Worm (Caenorhabditis elegans): ENCODE data around the gene B0361.3.

Gene B0361.3

ce11 chrIII:7272828-7273227 is 8.4 kb upstream of the B0361.3 start (continued):
- TF ChIP-seq lin-39 (tag; optimal IDR thresholded peaks at IDR 0.05) (no peak), dpl-1 (GFP tag; optimal IDR thresholded peaks at IDR 0.05) (peak in 2 of 3 experiments; percentile 53 to 64), tbx-2 (tag; optimal IDR thresholded peaks at IDR 0.05) (peak; percentile 69), sox-4 (tag; optimal IDR thresholded peaks at IDR 0.05) (no peak), vab-15 (tag; optimal IDR thresholded peaks at IDR 0.05) (no peak), nhr-85 (tag) (peak; percentile 96), unc-86 (tag; optimal IDR thresholded peaks at IDR 0.05) (no peak)

DNA sequence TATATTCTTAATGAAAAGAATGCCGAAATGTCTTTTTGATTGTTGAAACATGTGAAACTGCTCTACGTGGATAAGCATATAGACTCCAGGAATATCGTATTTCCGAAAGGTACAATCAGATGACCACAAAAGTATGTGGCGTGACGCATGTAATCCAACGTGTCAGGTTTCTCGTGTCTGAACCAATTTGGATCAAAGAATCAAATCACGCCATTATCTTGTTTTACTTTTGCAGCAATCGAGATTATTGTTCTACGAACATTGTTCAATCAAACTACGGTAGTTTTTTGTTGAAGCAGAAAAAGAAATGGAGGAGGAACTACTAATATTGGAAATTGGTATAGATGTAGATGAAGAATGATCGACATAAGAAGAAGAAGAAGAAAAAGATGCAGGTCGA is 7.5 kb upstream of the B0361.3 start:
- no peak for TF ChIP-seq lsy-2 (tag; optimal IDR thresholded peaks at IDR 0.05)
- TF ChIP-seq ztf-11 (tag; optimal IDR thresholded peaks at IDR 0.05): no peak
- no peak for TF ChIP-seq C34B4.2 (tag; optimal IDR thresholded peaks at IDR 0.05)
- TF ChIP-seq unc-98 (GFP tag; IDR thresholded peaks at IDR 0.05): no peak
- TF ChIP-seq lin-15B (tag; optimal IDR thresholded peaks at IDR 0.05): no peak
- no peak for TF ChIP-seq ceh-88 (GFP tag; IDR thresholded peaks at IDR 0.05)
- no peak for TF ChIP-seq xbp-1 (tag; optimal IDR thresholded peaks at IDR 0.05)
- TF ChIP-seq ets-5 (GFP tag; IDR thresholded peaks at IDR 0.05): no peak
- TF ChIP-seq nhr-12 (tag; optimal IDR thresholded peaks at IDR 0.05): no peak
- TF ChIP-seq nhr-85 (tag): peak; percentile 82
- TF ChIP-seq fkh-10 (GFP tag; optimal IDR thresholded peaks at IDR 0.05): no peak
- no peak for TF ChIP-seq C04F5.9 (tag; optimal IDR thresholded peaks at IDR 0.05)
- no peak for TF ChIP-seq ceh-82 (tag; optimal IDR thresholded peaks at IDR 0.05)
- TF ChIP-seq hpl-2 (GFP tag; optimal IDR thresholded peaks at IDR 0.05): no peak
- no peak for TF ChIP-seq zip-4 (GFP tag; optimal IDR thresholded peaks at IDR 0.05)
- no peak for TF ChIP-seq ces-1 (GFP tag; optimal IDR thresholded peaks at IDR 0.05)
- TF ChIP-seq tlp-1 (tag; optimal IDR thresholded peaks at IDR 0.05): no peak
- no peak for TF ChIP-seq fkh-8 (tag; optimal IDR thresholded peaks at IDR 0.05)
- TF ChIP-seq aha-1 (tag; optimal IDR thresholded peaks at IDR 0.05): no peak
- TF ChIP-seq unc-130 (tag; optimal IDR thresholded peaks at IDR 0.05): peak; percentile 64
- TF ChIP-seq unc-86 (tag; optimal IDR thresholded peaks at IDR 0.05): no peak
- TF ChIP-seq blmp-1 (tag; optimal IDR thresholded peaks at IDR 0.05): peak; percentile 56
- no peak for TF ChIP-seq isw-1 (GFP tag; IDR thresholded peaks at IDR 0.05)
- TF ChIP-seq lin-13 (GFP tag; optimal IDR thresholded peaks at IDR 0.05): no peak
- no peak for TF ChIP-seq mef-2 (tag; optimal IDR thresholded peaks at IDR 0.05)
- peak; percentile 55 for TF ChIP-seq lin-14 (GFP tag; optimal IDR thresholded peaks at IDR 0.05)
- TF ChIP-seq efl-3 (GFP tag; optimal IDR thresholded peaks at IDR 0.05): no peak
- TF ChIP-seq efl-1 (optimal IDR thresholded peaks at IDR 0.05): no peak
- peak in 1 of 2 experiments; percentile 72 for TF ChIP-seq efl-1 (GFP tag; optimal IDR thresholded peaks at IDR 0.05 in 1 of 2)
- no peak for TF ChIP-seq skn-1 (tag; optimal IDR thresholded peaks at IDR 0.05)
- TF ChIP-seq pax-3 (tag; optimal IDR thresholded peaks at IDR 0.05): no peak
- no peak for TF ChIP-seq nhr-84 (tag; optimal IDR thresholded peaks at IDR 0.05)
- no peak for TF ChIP-seq unc-62 (GFP tag; optimal IDR thresholded peaks at IDR 0.05)
- 0 out of 2 replicates have a peak, but pooled peaks have one; percentile 28 for TF ChIP-seq grh-1 (GFP tag; IDR thresholded peaks at IDR 0.05)
- TF ChIP-seq fos-1 (tag; optimal IDR thresholded peaks at IDR 0.05): no peak
- no peak for TF ChIP-seq ztf-4 (tag; optimal IDR thresholded peaks at IDR 0.05)
- no peak for TF ChIP-seq C16A3.4 (tag; optimal IDR thresholded peaks at IDR 0.05)
- TF ChIP-seq lir-3 (tag; optimal IDR thresholded peaks at IDR 0.05; ENCODE audit: poor library complexity): no peak
- TF ChIP-seq alr-1 (tag; optimal IDR thresholded peaks at IDR 0.05; ENCODE audit: borderline replicate concordance): no peak
- no peak for TF ChIP-seq egl-13 (tag; optimal IDR thresholded peaks at IDR 0.05)
- no peak for TF ChIP-seq nhr-76 (tag; optimal IDR thresholded peaks at IDR 0.05)
- TF ChIP-seq F16B12.6 (tag; optimal IDR thresholded peaks at IDR 0.05): no peak
- TF ChIP-seq elt-2 (tag; optimal IDR thresholded peaks at IDR 0.05): no peak
- TF ChIP-seq ceh-8 (GFP tag; optimal IDR thresholded peaks at IDR 0.05): no peak
- TF ChIP-seq dsc-1 (tag; optimal IDR thresholded peaks at IDR 0.05): no peak
- no peak for TF ChIP-seq ceh-63 (GFP tag; optimal IDR thresholded peaks at IDR 0.05)
- TF ChIP-seq fkh-4 (tag; optimal IDR thresholded peaks at IDR 0.05; ENCODE audit: borderline replicate concordance): no peak
- TF ChIP-seq nhr-11 (tag; optimal IDR thresholded peaks at IDR 0.05): no peak

Measured in whole organism, L1 larva.